Fruit fly (Drosophila melanogaster) whole organism, embryonic: ENCODE data around the gene Gprk2.

Experiments
- CG10321 ChIP-seq: fragments of 200-800 bp; sonication (Bioruptor generic); IDR thresholded peaks from 2 replicates; pipeline ENCODE4 v1.3.6; 2022; ENCODE audit warnings: missing biosample characterization, missing genetic modification characterization
- CG11695 ChIP-seq: fragments of 200-800 bp; sonication (Bioruptor generic); IDR thresholded peaks from 3 replicates; pipeline ENCODE4 v1.3.6; 2022; ENCODE audit warnings: missing biosample characterization, missing genetic modification characterization
- CG15073 ChIP-seq: fragments of 200-800 bp; sonication (Bioruptor generic); optimal IDR thresholded peaks from 2 replicates; lab custom pipeline; 2016; ENCODE audit warnings: missing biosample characterization, missing genetic modification characterization
- CG16813 ChIP-seq: fragments of 200-800 bp; sonication (Bioruptor generic); IDR thresholded peaks from 3 replicates; pipeline ENCODE4 v1.3.6; 2022; ENCODE audit warnings: missing biosample characterization, missing genetic modification characterization; ENCODE audit not compliant: partially characterized antibody
- CG17829 ChIP-seq: fragments of 200-800 bp; optimal IDR thresholded peaks from 2 replicates; lab custom pipeline; 2019; ENCODE audit warnings: missing biosample characterization, mild to moderate bottlenecking, missing genetic modification characterization, moderate library complexity
- CG2116 ChIP-seq: fragments of 200-800 bp; sonication (Bioruptor generic); optimal IDR thresholded peaks from 3 replicates; lab custom pipeline; 2018; ENCODE audit warnings: missing biosample characterization, mild to moderate bottlenecking, missing genetic modification characterization
- CG3065 ChIP-seq: fragments of 200-800 bp; sonication (Bioruptor generic); optimal IDR thresholded peaks from 2 replicates; lab custom pipeline; 2016; ENCODE audit warnings: missing biosample characterization, missing genetic modification characterization
- CG3281 ChIP-seq: fragments of 200-800 bp; sonication (Bioruptor generic); optimal IDR thresholded peaks from 3 replicates; lab custom pipeline; 2017; ENCODE audit warnings: missing biosample characterization, mild to moderate bottlenecking, missing genetic modification characterization
- CG33213 ChIP-seq: fragments of 200-800 bp; sonication (Bioruptor generic); optimal IDR thresholded peaks from 3 replicates; lab custom pipeline; 2016; ENCODE audit warnings: missing biosample characterization, missing genetic modification characterization
- CG34376 ChIP-seq: fragments of 200-800 bp; sonication (Bioruptor generic); optimal IDR thresholded peaks from 2 replicates; lab custom pipeline; 2018; ENCODE audit warnings: missing biosample characterization, mild to moderate bottlenecking, missing genetic modification characterization
- CG3726 ChIP-seq: fragments of 200-800 bp; sonication (Bioruptor generic); IDR thresholded peaks from 3 replicates; pipeline ENCODE4, ENCODE4 v1.3.6; 2022; ENCODE audit warnings: missing biosample characterization, missing genetic modification characterization
- CG4707 ChIP-seq: fragments of 200-800 bp; sonication (Bioruptor generic); optimal IDR thresholded peaks from 2 replicates; lab custom pipeline; 2018; ENCODE audit warnings: missing biosample characterization, mild to moderate bottlenecking, missing genetic modification characterization, moderate library complexity
- CG9437 ChIP-seq: fragments of 200-800 bp; sonication (Bioruptor generic); optimal IDR thresholded peaks from 2 replicates; lab custom pipeline; 2018; ENCODE audit warnings: missing biosample characterization, mild to moderate bottlenecking, missing genetic modification characterization
- Dbx ChIP-seq: fragments of 200-800 bp; sonication (Bioruptor generic); IDR thresholded peaks from 3 replicates; pipeline ENCODE4 v1.3.6; 2022; ENCODE audit warnings: missing biosample characterization, missing genetic modification characterization
- Doc3 ChIP-seq: fragments of 200-800 bp; sonication (Bioruptor generic); IDR thresholded peaks from 3 replicates; pipeline ENCODE4 v1.3.6; 2022; ENCODE audit warnings: missing biosample characterization, missing genetic modification characterization; ENCODE audit not compliant: partially characterized antibody
- Ets65A ChIP-seq: fragments of 200-800 bp; sonication (Bioruptor generic); peaks from one replicate; lab custom pipeline; 2016; ENCODE audit warnings: missing biosample characterization, missing genetic modification characterization
- HHEX ChIP-seq: fragments of 200-800 bp; sonication (Bioruptor generic); optimal IDR thresholded peaks from 3 replicates; lab custom pipeline; 2017; ENCODE audit warnings: missing biosample characterization, mild to moderate bottlenecking, missing genetic modification characterization, missing genetic modification reagents
- HLH4C ChIP-seq: fragments of 200-800 bp; sonication (Bioruptor generic); IDR thresholded peaks from 3 replicates; pipeline ENCODE4 v1.3.6; 2022; ENCODE audit warnings: missing biosample characterization, missing genetic modification characterization; ENCODE audit not compliant: partially characterized antibody
- Hr78 ChIP-seq, 2 experiments: fragments of 200-800 bp in 1 of 2; fragments of >200 bp in 1 of 2; sonication (Bioruptor generic) in 1 of 2; optimal IDR thresholded peaks; 2 replicates each; lab custom pipeline; 2017 to 2019; ENCODE audit warnings: missing biosample characterization in 2 of 2, missing genetic modification characterization in 2 of 2, mild to moderate bottlenecking in 1 of 2, moderate library complexity in 1 of 2
- Med ChIP-seq: fragments of 200-800 bp; sonication (Bioruptor generic); peaks from one replicate; lab custom pipeline; 2016; ENCODE audit warnings: missing biosample characterization, missing genetic modification characterization, mild to moderate bottlenecking, inconsistent platforms, moderate library complexity
- Nf-YC ChIP-seq: fragments of 200-800 bp; optimal IDR thresholded peaks from 3 replicates; lab custom pipeline; 2019; ENCODE audit warnings: missing biosample characterization, mild to moderate bottlenecking, missing genetic modification characterization, moderate library complexity
- NfI ChIP-seq: fragments of 200-800 bp; sonication (Bioruptor generic); optimal IDR thresholded peaks from 3 replicates; lab custom pipeline; 2018; ENCODE audit warnings: missing biosample characterization, mild to moderate bottlenecking, missing genetic modification characterization, moderate library complexity
- Oaz ChIP-seq: fragments of 200-800 bp; sonication (Bioruptor generic); IDR thresholded peaks from 2 replicates; pipeline ENCODE4 v1.3.6; 2022; ENCODE audit warnings: missing biosample characterization, missing genetic modification characterization
- Oli ChIP-seq: fragments of 200-800 bp; sonication (Bioruptor generic); optimal IDR thresholded peaks from 2 replicates; lab custom pipeline; 2018; ENCODE audit warnings: missing biosample characterization, mild to moderate bottlenecking, missing genetic modification characterization, moderate library complexity
- Opbp ChIP-seq: fragments of 200-800 bp; sonication (Bioruptor generic); IDR thresholded peaks from 3 replicates; pipeline ENCODE4 v1.3.6; 2022; ENCODE audit warnings: missing biosample characterization, missing genetic modification characterization; ENCODE audit not compliant: partially characterized antibody
- Poxn ChIP-seq: fragments of 200-800 bp; sonication (Bioruptor generic); IDR thresholded peaks from 2 replicates; pipeline ENCODE4 v1.3.6; 2022; ENCODE audit warnings: missing biosample characterization, missing genetic modification characterization
- Sin3A ChIP-seq: fragments of >200 bp; optimal IDR thresholded peaks from 2 replicates; lab custom pipeline; 2018
- cato ChIP-seq: fragments of 200-800 bp; sonication (Bioruptor generic); optimal IDR thresholded peaks from 2 replicates; lab custom pipeline; 2016; ENCODE audit warnings: missing biosample characterization, missing genetic modification characterization, borderline replicate concordance
- chinmo ChIP-seq: fragments of 200-800 bp; sonication (Bioruptor generic); IDR thresholded peaks from 4 replicates; pipeline ENCODE4 v1.3.6; 2022; ENCODE audit warnings: missing biosample characterization, missing genetic modification characterization; ENCODE audit not compliant: partially characterized antibody
- chm ChIP-seq: fragments of 200-800 bp; sonication (Bioruptor generic); IDR thresholded peaks from 2 replicates; pipeline ENCODE4 v1.3.6; 2022; ENCODE audit warnings: missing biosample characterization, missing genetic modification characterization
- corto ChIP-seq: fragments of 200-800 bp; sonication (Bioruptor generic); optimal IDR thresholded peaks from 2 replicates; lab custom pipeline; 2016; ENCODE audit warnings: missing biosample characterization, mild to moderate bottlenecking, missing genetic modification characterization, moderate library complexity
- hb ChIP-seq: fragments of 200-800 bp; sonication (Bioruptor generic); IDR thresholded peaks from 3 replicates; pipeline ENCODE4 v1.3.6; 2022; ENCODE audit warnings: missing biosample characterization, missing genetic modification characterization; ENCODE audit not compliant: partially characterized antibody
- inv ChIP-seq: fragments of 200-800 bp; sonication (Bioruptor generic); IDR thresholded peaks from 2 replicates; pipeline ENCODE4 v1.3.6; 2022; ENCODE audit warnings: missing biosample characterization, missing genetic modification characterization; ENCODE audit not compliant: partially characterized antibody
- jing ChIP-seq: fragments of 200-800 bp; sonication (Bioruptor generic); optimal IDR thresholded peaks from 2 replicates; lab custom pipeline; 2018; ENCODE audit warnings: missing biosample characterization, mild to moderate bottlenecking, missing genetic modification characterization
- sens-2 ChIP-seq: fragments of 200-800 bp; sonication (Bioruptor generic); IDR thresholded peaks from 2 replicates; pipeline ENCODE4 v1.3.6; 2022; ENCODE audit warnings: missing biosample characterization, missing genetic modification characterization
- sima ChIP-seq: fragments of 200-800 bp; sonication (Bioruptor generic); optimal IDR thresholded peaks from 2 replicates; lab custom pipeline; 2016; ENCODE audit warnings: missing biosample characterization, missing genetic modification characterization
- slbo ChIP-seq: fragments of 200-800 bp; sonication (Bioruptor generic); IDR thresholded peaks from 2 replicates; pipeline ENCODE4 v1.3.6; 2022; ENCODE audit warnings: missing biosample characterization, missing genetic modification characterization
- slp2 ChIP-seq: fragments of 200-800 bp; sonication (Bioruptor generic); optimal IDR thresholded peaks from 2 replicates; lab custom pipeline; 2016; ENCODE audit warnings: missing biosample characterization, missing genetic modification characterization
- sr ChIP-seq: fragments of 200-800 bp; sonication (Bioruptor generic); IDR thresholded peaks from 3 replicates; pipeline ENCODE4 v1.3.6; 2022; ENCODE audit warnings: missing biosample characterization, missing genetic modification characterization
- sug ChIP-seq: fragments of 200-800 bp; optimal IDR thresholded peaks from 2 replicates; lab custom pipeline; 2019; ENCODE audit warnings: missing biosample characterization, mild to moderate bottlenecking, missing genetic modification characterization, moderate library complexity
- yki ChIP-seq: fragments of >200 bp; optimal IDR thresholded peaks from 3 replicates; lab custom pipeline; 2018
- z ChIP-seq: fragments of 200-800 bp; sonication (Bioruptor generic); IDR thresholded peaks from 3 replicates; pipeline ENCODE4 v1.3.6; 2022; ENCODE audit warnings: missing biosample characterization, missing genetic modification characterization

The Gprk2 gene

DNA sequence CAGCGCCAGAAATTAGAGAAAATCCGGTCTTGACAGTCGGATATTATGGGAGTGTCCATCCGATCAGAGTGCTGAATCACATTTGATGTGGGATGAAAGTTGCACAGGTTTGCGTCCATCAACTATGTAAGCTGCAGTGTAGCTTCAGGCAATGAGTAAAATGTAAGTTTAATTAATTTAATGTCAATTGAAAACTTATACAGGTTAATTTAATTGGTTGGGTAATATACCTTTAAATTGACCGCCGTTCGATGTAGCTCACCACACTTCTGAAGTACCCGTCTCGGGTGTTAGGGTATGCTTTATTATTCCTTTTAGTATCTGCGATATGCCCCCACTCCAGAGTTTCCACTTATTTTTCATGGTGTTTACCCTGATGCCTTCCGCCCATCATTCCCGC is 19.4 kb downstream of the Gprk2 start (continued):
- TF ChIP-seq Opbp (GFP tag; lab: Robert Waterston, UW): no peak
- no peak for TF ChIP-seq Ets65A (GFP tag; lab: Kevin White, UChicago)
- TF ChIP-seq hb: no peak
- TF ChIP-seq CG17829: no peak
- peak; percentile 53; the same call in 1 of the 3 replicates for TF ChIP-seq CG11695 (GFP tag; lab: Robert Waterston, UW)
- TF ChIP-seq CG4707 (GFP tag; lab: Kevin White, UChicago): no peak
- TF ChIP-seq CG3726 (GFP tag; lab: Robert Waterston, UW): no peak
- TF ChIP-seq slbo: peak; percentile 61
- TF ChIP-seq slp2: no peak
- TF ChIP-seq Poxn: no peak
- no peak for TF ChIP-seq yki (lab: Kevin White, UChicago)
- no peak for TF ChIP-seq chm (GFP tag; lab: Robert Waterston, UW)
- no peak for TF ChIP-seq jing (GFP tag; lab: Kevin White, UChicago)
- no peak for TF ChIP-seq CG2116 (GFP tag; lab: Kevin White, UChicago)
- no peak for TF ChIP-seq sr
- TF ChIP-seq CG10321 (GFP tag; lab: Robert Waterston, UW): no peak
- TF ChIP-seq CG33213 (GFP tag; lab: Kevin White, UChicago): no peak
- no peak for TF ChIP-seq CG3065
- TF ChIP-seq Dbx (GFP tag; lab: Robert Waterston, UW): peak; percentile 66; the same call in 2 of the 3 replicates
- TF ChIP-seq CG9437 (GFP tag; lab: Kevin White, UChicago): no peak
- no peak for TF ChIP-seq CG15073 (GFP tag; lab: Kevin White, UChicago)
- no peak for TF ChIP-seq HLH4C (GFP tag; lab: Robert Waterston, UW)
- peak; percentile 23 for TF ChIP-seq CG3281 (GFP tag; lab: Kevin White, UChicago)
- no peak for TF ChIP-seq CG16813 (GFP tag; lab: Robert Waterston, UW)
- no peak for TF ChIP-seq z (GFP tag; lab: Robert Waterston, UW)
- no peak for TF ChIP-seq corto (GFP tag; lab: Kevin White, UChicago)
- no peak for TF ChIP-seq Doc3 (GFP tag; lab: Robert Waterston, UW)

DNA sequence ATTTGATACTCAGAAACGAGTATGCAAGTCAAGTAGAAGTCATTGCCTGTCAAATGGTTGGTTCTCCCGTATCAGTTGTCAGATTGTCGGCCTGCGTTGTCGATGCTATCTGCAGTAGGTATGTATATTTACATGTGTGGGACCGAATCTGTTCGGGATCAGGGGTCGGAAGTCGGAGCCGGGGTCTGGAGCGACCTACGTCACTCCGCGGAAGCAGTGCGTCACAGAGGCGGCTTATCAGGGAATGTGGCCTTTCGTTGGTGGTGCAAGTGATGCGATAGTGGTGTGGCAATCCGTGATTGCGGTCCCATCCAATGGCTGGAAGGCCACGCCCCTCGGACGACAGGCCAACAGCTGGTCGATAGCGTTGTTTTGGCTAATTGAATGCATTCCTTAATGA is 30.6 kb downstream of the Gprk2 start:
- TF ChIP-seq HHEX (GFP tag; lab: Kevin White, UChicago) (no peak), sima (no peak), Hr78 (GFP tag; optimal IDR thresholded peaks at IDR 0.05; lab: Kevin White, UChicago) (peak in 1 of 2 experiments; percentile 67), NfI (no peak), chinmo (GFP tag; lab: Robert Waterston, UW) (peak; percentile 61; the same call in 1 of the 4 replicates), sens-2 (GFP tag; lab: Robert Waterston, UW) (no peak), Oaz (GFP tag; lab: Robert Waterston, UW) (no peak), inv (GFP tag; lab: Robert Waterston, UW) (no peak), cato (GFP tag; lab: Kevin White, UChicago) (no peak), Sin3A (lab: Kevin White, UChicago) (no peak), CG34376 (GFP tag; lab: Kevin White, UChicago) (peak; percentile 43), Med (GFP tag; lab: Kevin White, UChicago) (peak; percentile 25), sug (tag; lab: Kevin White, UChicago) (peak; percentile 81), Nf-YC (tag; lab: Kevin White, UChicago) (peak; percentile 28), Oli (no peak)
